Worm (Caenorhabditis elegans): ENCODE results near the gene EEED8.15.

Gene EEED8.15

DNA sequence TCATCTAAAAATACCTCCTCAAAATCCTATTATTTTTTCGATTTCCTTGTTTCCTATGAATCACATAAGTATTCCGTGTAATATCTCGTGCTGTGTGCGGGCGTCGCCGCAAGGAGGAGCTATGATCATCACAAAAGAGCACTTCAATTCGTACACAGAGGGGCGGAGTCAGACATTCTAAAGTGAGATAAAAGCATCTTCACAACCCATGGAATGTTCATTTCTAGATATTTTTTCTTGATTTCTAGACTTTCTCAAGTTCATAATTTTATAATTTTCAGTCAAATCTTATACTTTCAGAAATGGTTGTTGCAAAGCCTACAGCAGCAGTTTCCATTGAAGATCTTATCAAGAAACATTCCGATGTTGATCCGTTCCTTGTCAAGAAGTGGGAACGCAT lies 28.4 kb downstream of the EEED8.15 start, which contains the start of gene cex-1:
Gene cex-1 (plus strand): TSS at position 301 of the 400 bp plus-strand sequence.
- TF ChIP-seq mab-5 (tag; optimal IDR thresholded peaks at IDR 0.05) (no peak), M03D4.4 (tag; optimal IDR thresholded peaks at IDR 0.05) (no peak), ham-2 (GFP tag; optimal IDR thresholded peaks at IDR 0.05) (no peak), mep-1 (tag; optimal IDR thresholded peaks at IDR 0.05) (no peak), unc-120 (tag; optimal IDR thresholded peaks at IDR 0.05; ENCODE audit: poor library complexity, severe bottlenecking) (no peak), blmp-1 (tag; optimal IDR thresholded peaks at IDR 0.05) (no peak), elt-1 (tag; optimal IDR thresholded peaks at IDR 0.05; ENCODE audit: borderline replicate concordance, insufficient read depth) (no peak), lin-13 (tag; optimal IDR thresholded peaks at IDR 0.05) (no peak), sptf-1 (tag; optimal IDR thresholded peaks at IDR 0.05) (no peak), drap-1 (GFP tag; optimal IDR thresholded peaks at IDR 0.05) (no peak), nhr-28 (tag; optimal IDR thresholded peaks at IDR 0.05) (no peak), nhr-76 (tag; optimal IDR thresholded peaks at IDR 0.05) (no peak), flh-1 (GFP tag; optimal IDR thresholded peaks at IDR 0.05) (no peak), cnd-1 (tag; optimal IDR thresholded peaks at IDR 0.05) (no peak), zip-8 (tag; optimal IDR thresholded peaks at IDR 0.05) (no peak), tbx-8 (GFP tag; optimal IDR thresholded peaks at IDR 0.05) (no peak), nhr-237 (tag; optimal IDR thresholded peaks at IDR 0.05) (no peak), lsy-2 (tag; optimal IDR thresholded peaks at IDR 0.05) (no peak), mls-2 (tag; optimal IDR thresholded peaks at IDR 0.05) (no peak), nhr-12 (tag; optimal IDR thresholded peaks at IDR 0.05) (no peak)

DNA sequence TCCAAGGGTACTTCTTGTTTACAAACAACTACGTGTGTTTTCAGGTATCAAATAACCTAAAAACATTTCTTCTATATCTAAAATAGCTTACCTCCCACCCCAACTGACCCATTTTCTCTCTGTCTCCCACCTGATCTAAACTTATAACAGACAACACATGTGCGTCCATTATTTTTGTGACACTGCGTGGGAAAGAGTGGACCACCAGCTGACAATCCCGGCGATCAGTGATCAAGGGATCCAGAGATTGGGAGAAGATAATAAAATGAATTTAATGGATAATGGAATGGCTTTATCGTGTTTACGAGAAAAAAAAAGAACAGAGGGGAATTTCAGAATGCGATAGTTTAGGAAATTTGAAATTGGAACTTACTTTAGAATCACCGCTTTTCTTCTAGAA lies 30.2 kb downstream of the EEED8.15 start:
- no peak for TF ChIP-seq lin-13 (tag; optimal IDR thresholded peaks at IDR 0.05)
- peak; percentile 8 for TF ChIP-seq unc-62 (GFP tag; optimal IDR thresholded peaks at IDR 0.05)
- TF ChIP-seq hlh-1 (tag; optimal IDR thresholded peaks at IDR 0.05): peak; percentile 87

DNA sequence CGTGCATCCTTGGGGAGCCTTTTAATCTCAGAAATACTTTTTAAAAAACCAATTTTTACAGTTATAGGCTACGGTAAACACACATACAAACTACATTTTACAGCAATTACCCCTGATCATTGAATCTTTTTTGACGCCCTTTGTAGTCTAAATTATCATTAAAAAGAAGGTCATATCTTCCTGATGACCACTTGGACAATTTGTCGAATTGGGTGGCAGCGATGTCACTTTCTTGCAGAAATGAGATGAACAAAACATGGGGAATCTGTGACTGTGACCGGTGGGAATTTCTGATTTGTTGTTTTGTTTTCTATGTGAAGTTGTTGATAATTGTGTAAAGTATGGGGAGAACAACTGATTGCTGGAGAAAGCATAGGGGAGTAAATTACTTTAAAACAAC lies 30.6 kb downstream of the EEED8.15 start:
- TF ChIP-seq mab-5 (tag; optimal IDR thresholded peaks at IDR 0.05) (no peak), nhr-28 (tag; optimal IDR thresholded peaks at IDR 0.05) (no peak), pha-4 (tag; optimal IDR thresholded peaks at IDR 0.05) (no peak), blmp-1 (tag; optimal IDR thresholded peaks at IDR 0.05) (no peak), unc-120 (tag; optimal IDR thresholded peaks at IDR 0.05; ENCODE audit: poor library complexity, severe bottlenecking) (no peak), bed-3 (GFP tag; optimal IDR thresholded peaks at IDR 0.05) (no peak), snpc-4 (tag; optimal IDR thresholded peaks at IDR 0.05) (no peak), cnd-1 (tag; optimal IDR thresholded peaks at IDR 0.05) (no peak), mls-2 (tag; optimal IDR thresholded peaks at IDR 0.05) (no peak), drap-1 (GFP tag; optimal IDR thresholded peaks at IDR 0.05) (no peak), hlh-1 (tag; optimal IDR thresholded peaks at IDR 0.05) (no peak), ceh-43 (GFP tag; optimal IDR thresholded peaks at IDR 0.05) (no peak), tbx-8 (GFP tag; optimal IDR thresholded peaks at IDR 0.05) (no peak), nhr-237 (tag; optimal IDR thresholded peaks at IDR 0.05) (no peak), mep-1 (tag; optimal IDR thresholded peaks at IDR 0.05) (no peak), lin-13 (tag; optimal IDR thresholded peaks at IDR 0.05) (no peak)

DNA sequence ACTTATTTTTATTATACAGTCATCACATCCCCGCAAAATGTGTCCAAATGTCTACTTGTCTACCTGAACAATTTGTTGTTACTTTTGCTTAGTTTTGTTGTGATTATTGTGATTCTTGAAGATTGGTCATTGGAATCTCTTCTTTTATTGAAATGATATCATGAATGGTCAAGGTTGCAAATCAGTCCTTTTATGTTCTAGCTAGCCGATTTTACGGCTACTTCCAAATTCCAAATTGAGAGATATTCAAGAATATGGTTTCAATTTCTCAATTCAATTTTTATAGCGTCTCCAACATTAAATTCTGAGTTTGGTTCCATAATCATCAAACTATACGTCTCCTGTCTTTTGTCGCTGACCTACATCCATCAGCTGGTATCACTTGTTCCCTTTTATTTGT lies 32.2 kb downstream of the EEED8.15 start:
- TF ChIP-seq ceh-43 (GFP tag; optimal IDR thresholded peaks at IDR 0.05) (no peak), bed-3 (GFP tag; optimal IDR thresholded peaks at IDR 0.05) (no peak), lin-13 (tag; optimal IDR thresholded peaks at IDR 0.05) (no peak), blmp-1 (tag; optimal IDR thresholded peaks at IDR 0.05) (no peak), hlh-1 (tag; optimal IDR thresholded peaks at IDR 0.05) (no peak), mls-2 (tag; optimal IDR thresholded peaks at IDR 0.05) (no peak), zip-8 (tag; optimal IDR thresholded peaks at IDR 0.05) (no peak), unc-62 (GFP tag; optimal IDR thresholded peaks at IDR 0.05) (no peak), unc-120 (tag; optimal IDR thresholded peaks at IDR 0.05; ENCODE audit: poor library complexity, severe bottlenecking) (no peak), pha-4 (tag; optimal IDR thresholded peaks at IDR 0.05) (no peak), mep-1 (tag; optimal IDR thresholded peaks at IDR 0.05) (no peak), cnd-1 (tag; optimal IDR thresholded peaks at IDR 0.05) (no peak), lin-32 (GFP tag; optimal IDR thresholded peaks at IDR 0.05) (no peak), drap-1 (GFP tag; optimal IDR thresholded peaks at IDR 0.05) (no peak), ztf-11 (tag; optimal IDR thresholded peaks at IDR 0.05) (no peak), elt-3 (tag; optimal IDR thresholded peaks at IDR 0.05) (no peak), snpc-4 (tag; optimal IDR thresholded peaks at IDR 0.05) (no peak)

DNA sequence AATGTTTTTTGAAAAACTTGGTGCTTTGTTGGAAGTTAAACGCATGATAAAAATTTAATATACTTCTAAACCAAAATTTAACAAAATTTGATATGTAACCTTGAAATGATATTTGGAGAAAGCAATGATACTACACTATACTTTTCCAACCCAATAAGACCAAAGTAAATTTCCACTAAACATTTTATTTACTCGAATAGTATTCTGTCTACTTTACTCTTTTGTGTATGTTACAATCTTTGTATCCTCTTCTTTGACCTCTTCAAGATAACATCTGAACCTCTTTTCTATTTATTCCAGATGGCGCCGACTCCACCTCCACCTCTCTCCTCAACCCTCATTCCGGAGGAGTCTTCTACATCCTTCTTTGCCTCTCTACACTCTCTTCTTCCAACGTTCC lies 34.5 kb downstream of the EEED8.15 start, which contains the start of gene dhs-5:
Gene dhs-5 (plus strand): TSS at position 301 of the 400 bp plus-strand sequence.
- TF ChIP-seq drap-1 (GFP tag; optimal IDR thresholded peaks at IDR 0.05) (no peak), elt-3 (tag; optimal IDR thresholded peaks at IDR 0.05) (no peak)
